Worm (Caenorhabditis elegans): ENCODE data around the gene spi-1.

DNA sequence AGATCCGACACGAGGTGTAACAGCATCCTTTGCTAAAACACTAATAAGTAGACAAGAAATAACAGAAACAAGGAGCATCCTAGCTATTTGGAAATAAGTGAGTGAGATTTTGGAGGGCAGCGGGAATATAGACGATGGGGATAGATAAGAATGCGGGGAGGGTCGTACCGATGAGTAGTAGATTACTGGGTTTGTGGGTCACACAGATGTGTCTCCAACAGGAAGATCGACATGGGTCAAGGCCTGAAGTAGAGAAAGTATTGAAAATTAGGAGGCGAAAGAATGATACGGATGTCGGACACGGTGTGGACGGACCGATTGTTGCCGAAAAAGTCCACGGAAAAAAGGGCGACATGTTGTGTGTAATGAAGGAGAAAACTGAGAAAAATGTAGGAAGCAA, 38.3 kb downstream of the spi-1 start, which contains the start of gene wrt-10:
- TF ChIP-seq nhr-25 (tag; optimal IDR thresholded peaks at IDR 0.05) (peak; percentile 10), nfya-1 (tag; optimal IDR thresholded peaks at IDR 0.05; ENCODE audit: insufficient read depth) (no peak)
